Worm (Caenorhabditis elegans) whole organism, mixed stage, embryonic: ENCODE data around the gene C30H6.5.

ENCODE experiments used
- lin-13 ChIP-seq: fragments of 150-350 bp; optimal IDR thresholded peaks from 2 replicates; lab custom pipeline; 2014; ENCODE audit warnings: missing biosample characterization, missing genetic modification characterization
- mab-5 ChIP-seq: fragments of 150-350 bp; optimal IDR thresholded peaks from 2 replicates; lab custom pipeline; 2014; ENCODE audit warnings: missing biosample characterization, missing genetic modification characterization
- ztf-11 ChIP-seq: fragments of 150-350 bp; optimal IDR thresholded peaks from 2 replicates; lab custom pipeline; 2014; ENCODE audit warnings: missing biosample characterization, missing genetic modification characterization

DNA sequence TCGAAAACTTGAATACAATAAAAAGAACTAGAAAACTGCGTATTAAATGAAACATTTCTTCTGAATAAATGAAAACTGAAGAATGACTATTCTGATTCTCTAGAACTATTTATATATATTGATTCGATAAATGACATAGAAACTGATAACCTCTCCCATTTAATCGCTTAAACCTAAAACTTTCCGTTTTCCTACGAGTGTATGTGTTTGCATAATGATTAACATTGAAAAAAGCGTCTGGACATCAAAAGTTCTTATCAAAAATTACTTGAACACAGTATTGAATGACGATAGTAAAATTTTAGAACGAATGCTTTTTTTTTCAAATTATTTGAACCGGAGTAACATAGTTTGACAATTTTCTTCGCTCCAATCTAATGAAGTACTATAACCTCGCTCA lies 29.4 kb upstream of the C30H6.5 start, which contains the start of gene C49C3.9:
- TF ChIP-seq ztf-11 (no peak), mab-5 (no peak), lin-13 (tag; lab: Kevin White, UChicago) (no peak)
